Fruit fly (Drosophila melanogaster) whole organism: ENCODE results near the gene CG31373.

ENCODE experiments used
- psq ChIP-seq: fragments of >200 bp; optimal IDR thresholded peaks from 2 replicates; lab custom pipeline; 2017
- usp ChIP-seq: fragments of >200 bp; optimal IDR thresholded peaks from 2 replicates; lab custom pipeline; 2017; ENCODE audit warnings: missing biosample characterization, missing genetic modification characterization, mixed read lengths

- TF ChIP-seq usp (GFP tag; lab: Kevin White, UChicago) = no peak
- no peak for TF ChIP-seq psq
Measured at dm6 chr3R:10675101-10675500, 34.1 kb downstream of the CG31373 start.
